Worm (Caenorhabditis elegans): Measurements from ENCODE around the gene W05H5.1.

- no peak for TF ChIP-seq madf-10 (tag; optimal IDR thresholded peaks at IDR 0.05)
- no peak for TF ChIP-seq ets-4 (GFP tag; optimal IDR thresholded peaks at IDR 0.05)
- TF ChIP-seq F23B12.7 (tag; optimal IDR thresholded peaks at IDR 0.05; ENCODE audit: insufficient read depth): no peak
- TF ChIP-seq fkh-3 (tag; optimal IDR thresholded peaks at IDR 0.05): no peak
- no peak for TF ChIP-seq F52B5.7 (tag; optimal IDR thresholded peaks at IDR 0.05)
- no peak for TF ChIP-seq ccch-3 (GFP tag; optimal IDR thresholded peaks at IDR 0.05)
- TF ChIP-seq nfya-1 (tag; optimal IDR thresholded peaks at IDR 0.05; ENCODE audit: borderline replicate concordance, insufficient read depth): no peak
- no peak for TF ChIP-seq unc-62 (GFP tag; optimal IDR thresholded peaks at IDR 0.05)
- no peak for TF ChIP-seq snpc-3.4 (tag; optimal IDR thresholded peaks at IDR 0.05)
- no peak for TF ChIP-seq ama-1 (optimal IDR thresholded peaks at IDR 0.05)
- no peak for TF ChIP-seq ama-1 (GFP tag; optimal IDR thresholded peaks at IDR 0.05)
- TF ChIP-seq F10E7.11 (tag; optimal IDR thresholded peaks at IDR 0.05): no peak
- TF ChIP-seq mxl-1 (tag; optimal IDR thresholded peaks at IDR 0.05): no peak
- TF ChIP-seq nfyb-1 (GFP tag; IDR thresholded peaks at IDR 0.05): no peak
- TF ChIP-seq snpc-4 (GFP tag; optimal IDR thresholded peaks at IDR 0.05): no peak
- no peak for TF ChIP-seq snpc-4 (tag; optimal IDR thresholded peaks at IDR 0.05)
Observed at ce11 chrII:12444679-12445376, at the start of gene W05H5.1, which contains the start of gene pitr-6.
